Worm (Caenorhabditis elegans): ENCODE data around the gene clec-61.

The clec-61 gene

ce11 chrII:10527649-10528134, 37.4 kb upstream of the clec-61 start, which contains the start of gene mab-10 (continued):
- TF ChIP-seq cebp-1 (GFP tag; IDR thresholded peaks at IDR 0.05) (no peak), cebp-1 (tag; optimal IDR thresholded peaks at IDR 0.05) (peak; percentile 66), sptf-2 (GFP tag; optimal IDR thresholded peaks at IDR 0.05) (no peak), F10E7.11 (tag; optimal IDR thresholded peaks at IDR 0.05) (no peak), rpc-1 (optimal IDR thresholded peaks at IDR 0.05) (no peak), rpc-1 (tag; optimal IDR thresholded peaks at IDR 0.05) (no peak), ztf-26 (tag; optimal IDR thresholded peaks at IDR 0.05) (peak; percentile 64), athp-1 (tag; optimal IDR thresholded peaks at IDR 0.05) (peak; percentile 30), dox-1 (GFP tag; IDR thresholded peaks at IDR 0.05) (peak; percentile 84), bed-1 (GFP tag; IDR thresholded peaks at IDR 0.05) (no peak), lag-1 (GFP tag; IDR thresholded peaks at IDR 0.05) (no peak), ceh-100 (GFP tag; IDR thresholded peaks at IDR 0.05) (0 out of 2 replicates have a peak, but pooled peaks have one; percentile 35), cebp-2 (GFP tag; IDR thresholded peaks at IDR 0.05) (no peak), nhr-27 (tag; optimal IDR thresholded peaks at IDR 0.05) (no peak), lsl-1 (GFP tag; optimal IDR thresholded peaks at IDR 0.05) (no peak), zfh-2 (GFP tag; conservative IDR thresholded peaks at IDR 0.05) (peak; percentile 99), gei-17 (GFP tag; optimal IDR thresholded peaks at IDR 0.05) (no peak), die-1 (tag; optimal IDR thresholded peaks at IDR 0.05) (peak; percentile 29), attf-5 (GFP tag; optimal IDR thresholded peaks at IDR 0.05) (peak; percentile 43), D2030.7 (GFP tag; IDR thresholded peaks at IDR 0.05) (0 out of 2 replicates have a peak, but pooled peaks have one; percentile 10), ztf-18 (tag; optimal IDR thresholded peaks at IDR 0.05) (peak; percentile 27), egrh-3 (GFP tag; IDR thresholded peaks at IDR 0.05) (peak; percentile 92), mcd-1 (GFP tag; IDR thresholded peaks at IDR 0.05) (peak; percentile 56), egl-44 (GFP tag; IDR thresholded peaks at IDR 0.05) (no peak), lin-40 (tag; optimal IDR thresholded peaks at IDR 0.05) (peak; percentile 32)

- no peak for TF ChIP-seq ztf-26 (tag; optimal IDR thresholded peaks at IDR 0.05)
- TF ChIP-seq Y79H2A.3 (GFP tag; conservative IDR thresholded peaks at IDR 0.05) = no peak
- TF ChIP-seq B0035.1 (tag; optimal IDR thresholded peaks at IDR 0.05) = no peak
- TF ChIP-seq B0336.3 (GFP tag; IDR thresholded peaks at IDR 0.05) = no peak
- TF ChIP-seq ZK185.1 (tag; optimal IDR thresholded peaks at IDR 0.05; ENCODE audit: poor library complexity, severe bottlenecking) = no peak
- no peak for TF ChIP-seq egrh-3 (GFP tag; IDR thresholded peaks at IDR 0.05)
- no peak for TF ChIP-seq lir-1 (GFP tag; conservative IDR thresholded peaks at IDR 0.05)
- no peak for TF ChIP-seq dpl-1 (GFP tag; optimal IDR thresholded peaks at IDR 0.05)
- TF ChIP-seq ztf-18 (tag; optimal IDR thresholded peaks at IDR 0.05) = no peak
- no peak for TF ChIP-seq tbp1 (GFP tag; optimal IDR thresholded peaks at IDR 0.05)
- TF ChIP-seq Y53F4B.3 (GFP tag; IDR thresholded peaks at IDR 0.05) = no peak
- no peak for TF ChIP-seq gei-17 (GFP tag; optimal IDR thresholded peaks at IDR 0.05)
- no peak for TF ChIP-seq C17E4.6 (GFP tag; IDR thresholded peaks at IDR 0.05)
- TF ChIP-seq ceh-79 (tag; optimal IDR thresholded peaks at IDR 0.05) = no peak
- TF ChIP-seq lin-40 (tag; optimal IDR thresholded peaks at IDR 0.05) = no peak
- no peak for TF ChIP-seq nhr-90 (tag; optimal IDR thresholded peaks at IDR 0.05)
- TF ChIP-seq B0019.2 (GFP tag; conservative IDR thresholded peaks at IDR 0.05) = no peak
Observed at ce11 chrII:10525134-10525533, 34.8 kb upstream of the clec-61 start.

- TF ChIP-seq B0261.1 (tag; optimal IDR thresholded peaks at IDR 0.05) (no peak), pbrm-1 (GFP tag; IDR thresholded peaks at IDR 0.05) (no peak), mcd-1 (GFP tag; IDR thresholded peaks at IDR 0.05) (no peak), hlh-12 (tag; optimal IDR thresholded peaks at IDR 0.05) (no peak), hrde-1 (tag; optimal IDR thresholded peaks at IDR 0.05; ENCODE audit: borderline replicate concordance) (no peak), ztf-25 (GFP tag; IDR thresholded peaks at IDR 0.05) (no peak), snpc-1.1 (tag; optimal IDR thresholded peaks at IDR 0.05; ENCODE audit: insufficient read depth) (no peak), C06A6.2 (GFP tag; conservative IDR thresholded peaks at IDR 0.05) (no peak)
Observed at ce11 chrII:10524374-10524773, 34.0 kb upstream of the clec-61 start, which contains the start of gene F59B10.6. F59B10.6 (minus strand) TSS chrII:10524474.

Measured in whole organism, young adult.